Fruit fly (Drosophila melanogaster): Measurements from ENCODE around the gene CG34328.
A peak's percentile ranks its signal among the peaks of the same experiment; 100 is the strongest.

Gene CG34328

dm6 chrX:18404632-18405238 lies 4.9 kb upstream of the CG34328 start (continued):
- TF ChIP-seq pnt (GFP tag; optimal IDR thresholded peaks at IDR 0.05) = no peak
- no peak for TF ChIP-seq CG5953 (GFP tag; IDR thresholded peaks at IDR 0.05)
- TF ChIP-seq D19B (GFP tag; optimal IDR thresholded peaks at IDR 0.05) = peak; percentile 97
- peak; percentile 33 for TF ChIP-seq CG18262 (tag; optimal IDR thresholded peaks at IDR 0.05)

dm6 chrX:18404150-18404631 lies 4.3 kb upstream of the CG34328 start:
- TF ChIP-seq CG32532 (GFP tag; IDR thresholded peaks at IDR 0.05) (0 out of 2 replicates have a peak, but pooled peaks have one; percentile 29), CG11696 (GFP tag; IDR thresholded peaks at IDR 0.05) (no peak), stc (GFP tag; IDR thresholded peaks at IDR 0.05) (peak; percentile 12; the same call in 1 of the 2 replicates), Gsc (GFP tag; IDR thresholded peaks at IDR 0.05) (no peak), ftz-f1 (GFP tag; optimal IDR thresholded peaks at IDR 0.05) (peak; percentile 34), sug (tag; optimal IDR thresholded peaks at IDR 0.05) (peak; percentile 18), jing (GFP tag; optimal IDR thresholded peaks at IDR 0.05) (no peak), GATAe (GFP tag; conservative IDR thresholded peaks at IDR 0.05) (peak; percentile 72), Deaf1 (tag; optimal IDR thresholded peaks at IDR 0.05) (peak; percentile 17), crp (GFP tag; optimal IDR thresholded peaks at IDR 0.05) (peak in 1 of 2 experiments; percentile 11), grn (GFP tag; optimal IDR thresholded peaks at IDR 0.05) (peak; percentile 81), Awh (GFP tag; IDR thresholded peaks at IDR 0.05) (peak; percentile 37; the same call in 1 of the 2 replicates), CG13287 (GFP tag; IDR thresholded peaks at IDR 0.05; ENCODE audit: partially characterized antibody) (peak; percentile 25; the same call in 1 of the 2 replicates), chinmo (GFP tag; IDR thresholded peaks at IDR 0.05; ENCODE audit: partially characterized antibody) (0 out of 4 replicates have a peak, but pooled peaks have one; percentile 79), Adf1 (GFP tag; IDR thresholded peaks at IDR 0.05) (peak; percentile 80; the same call in 1 of the 2 replicates), Fer1 (GFP tag; optimal IDR thresholded peaks at IDR 0.05) (no peak), aop (GFP tag; IDR thresholded peaks at IDR 0.05) (0 out of 2 replicates have a peak, but pooled peaks have one; percentile 11), Med (GFP tag) (peak; percentile 22), wor (GFP tag; IDR thresholded peaks at IDR 0.05) (no peak), mirr (GFP tag; optimal IDR thresholded peaks at IDR 0.05) (no peak), fru (optimal IDR thresholded peaks at IDR 0.05) (no peak), Jarid2 (GFP tag; optimal IDR thresholded peaks at IDR 0.05) (peak; percentile 69), ara (GFP tag; IDR thresholded peaks at IDR 0.05) (no peak), crc (GFP tag; optimal IDR thresholded peaks at IDR 0.05) (no peak)

dm6 chrX:18402564-18402963 lies 2.7 kb upstream of the CG34328 start:
- TF ChIP-seq gro (GFP tag; optimal IDR thresholded peaks at IDR 0.05) = no peak
- TF ChIP-seq Lhr (GFP tag; optimal IDR thresholded peaks at IDR 0.05) = no peak
- TF ChIP-seq dm (GFP tag; optimal IDR thresholded peaks at IDR 0.05) = no peak
- no peak for TF ChIP-seq Ets97D (GFP tag; optimal IDR thresholded peaks at IDR 0.05)
- no peak for TF ChIP-seq CG8359 (GFP tag; optimal IDR thresholded peaks at IDR 0.05; ENCODE audit: borderline replicate concordance)
- TF ChIP-seq caup (GFP tag; optimal IDR thresholded peaks at IDR 0.05; ENCODE audit: severe bottlenecking) = no peak
- TF ChIP-seq D19B (GFP tag; optimal IDR thresholded peaks at IDR 0.05) = peak; percentile 10
- TF ChIP-seq CG12236 (GFP tag; optimal IDR thresholded peaks at IDR 0.05) = no peak

DNA sequence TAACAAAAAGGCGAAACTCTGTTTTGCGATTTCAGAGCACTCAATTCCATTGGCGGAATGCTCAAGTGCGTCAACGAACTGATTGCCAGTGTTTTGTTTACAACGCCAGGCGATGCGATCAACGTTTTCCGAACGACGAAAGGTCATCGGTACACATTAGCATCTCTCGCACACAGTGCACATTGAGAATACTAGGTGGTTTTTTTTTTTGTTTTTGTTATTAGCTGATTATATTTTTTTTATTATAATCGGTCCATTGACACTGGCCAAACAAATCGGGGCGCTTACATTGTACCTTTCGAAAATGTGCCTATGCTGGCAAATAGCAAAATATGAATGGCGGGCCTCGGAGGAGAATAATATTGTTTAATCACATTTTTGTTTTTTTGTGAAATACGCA lies 4.7 kb downstream of the CG34328 start:
- no peak for TF ChIP-seq Aef1 (GFP tag; IDR thresholded peaks at IDR 0.05)
- TF ChIP-seq Sry-δ (GFP tag; optimal IDR thresholded peaks at IDR 0.05) = no peak

All from whole organism, embryonic.